Worm (Caenorhabditis elegans): Measurements from ENCODE around the gene cal-3.

ce11 chrIV:3838687-3839086, 3.7 kb upstream of the cal-3 start:
- TF ChIP-seq him-1 (tag; optimal IDR thresholded peaks at IDR 0.05), result no peak
- TF ChIP-seq dao-5 (tag; optimal IDR thresholded peaks at IDR 0.05), result no peak
- no peak for TF ChIP-seq W03F9.2 (tag; optimal IDR thresholded peaks at IDR 0.05)
